Fruit fly (Drosophila melanogaster): ENCODE results near the gene Wwox.

Wwox gene

DNA sequence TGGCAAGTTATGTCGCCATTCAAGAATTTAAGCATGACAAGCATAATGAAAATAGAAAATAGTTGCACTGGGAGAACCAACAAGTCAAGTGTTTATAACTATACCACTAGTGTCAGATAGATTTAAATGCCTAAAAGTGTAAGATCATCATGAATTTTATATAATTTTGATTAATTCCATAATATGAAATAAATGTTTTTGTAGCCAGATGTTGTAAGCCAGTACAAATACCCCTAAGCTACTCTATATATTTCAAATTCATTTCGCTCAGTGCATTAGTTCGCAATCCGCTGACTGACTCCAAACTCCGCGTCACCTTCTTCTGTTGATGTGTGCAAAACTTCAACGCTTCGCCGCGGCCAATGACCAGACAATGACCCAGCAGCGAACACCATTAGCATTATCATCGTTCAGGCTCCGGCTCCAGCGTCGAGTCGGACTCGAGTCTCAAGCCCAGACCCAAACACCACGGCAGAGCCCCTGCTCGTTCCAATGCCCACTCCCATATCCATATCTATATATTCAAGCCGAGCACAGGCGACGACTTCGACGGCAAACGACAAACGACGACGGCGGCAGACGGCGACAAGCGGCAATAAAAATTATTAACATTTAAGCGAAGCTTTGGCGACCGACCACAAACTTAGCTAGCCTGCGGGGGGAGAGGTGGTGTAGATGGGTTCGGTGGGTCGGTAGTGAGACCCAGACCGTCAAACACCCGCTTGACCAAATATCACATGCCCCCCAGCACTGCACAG, 47.6 kb downstream of the Wwox start:
- TF ChIP-seq CG9948 (tag; optimal IDR thresholded peaks at IDR 0.05) (peak; percentile 13), CG10348 (GFP tag; IDR thresholded peaks at IDR 0.05) (no peak), CG12605 (GFP tag; IDR thresholded peaks at IDR 0.05) (no peak), rn (GFP tag; IDR thresholded peaks at IDR 0.05) (peak; percentile 43; the same call in 1 of the 2 replicates), CG8301 (tag; optimal IDR thresholded peaks at IDR 0.05) (peak; percentile 68), CG14655 (GFP tag; optimal IDR thresholded peaks at IDR 0.05) (peak; percentile 69), CG15710 (tag; optimal IDR thresholded peaks at IDR 0.05) (no peak), Pif1B (GFP tag; optimal IDR thresholded peaks at IDR 0.05) (peak; percentile 1), CG13204 (GFP tag; optimal IDR thresholded peaks at IDR 0.05) (peak; percentile 10), CG32121 (GFP tag; IDR thresholded peaks at IDR 0.05) (peak; percentile 53; the same call in 1 of the 2 replicates), Snoo (tag; optimal IDR thresholded peaks at IDR 0.05) (no peak), EcR (GFP tag; optimal IDR thresholded peaks at IDR 0.05) (peak; percentile 88), CG17806 (tag; optimal IDR thresholded peaks at IDR 0.05) (peak; percentile 14), CG4496 (GFP tag; IDR thresholded peaks at IDR 0.05) (peak; percentile 73; the same call in 2 of the 3 replicates), Pif1A (GFP tag; optimal IDR thresholded peaks at IDR 0.05) (peak; percentile 21), gl (tag; optimal IDR thresholded peaks at IDR 0.05) (peak; percentile 4), Ets98B (GFP tag; IDR thresholded peaks at IDR 0.05) (peak; percentile 69), D1 (tag; optimal IDR thresholded peaks at IDR 0.05) (no peak), CG8159 (tag; optimal IDR thresholded peaks at IDR 0.05) (no peak), CG34367 (tag; optimal IDR thresholded peaks at IDR 0.05) (no peak), fd96Ca (GFP tag; IDR thresholded peaks at IDR 0.05) (peak; percentile 42; the same call in 1 of the 3 replicates)

DNA sequence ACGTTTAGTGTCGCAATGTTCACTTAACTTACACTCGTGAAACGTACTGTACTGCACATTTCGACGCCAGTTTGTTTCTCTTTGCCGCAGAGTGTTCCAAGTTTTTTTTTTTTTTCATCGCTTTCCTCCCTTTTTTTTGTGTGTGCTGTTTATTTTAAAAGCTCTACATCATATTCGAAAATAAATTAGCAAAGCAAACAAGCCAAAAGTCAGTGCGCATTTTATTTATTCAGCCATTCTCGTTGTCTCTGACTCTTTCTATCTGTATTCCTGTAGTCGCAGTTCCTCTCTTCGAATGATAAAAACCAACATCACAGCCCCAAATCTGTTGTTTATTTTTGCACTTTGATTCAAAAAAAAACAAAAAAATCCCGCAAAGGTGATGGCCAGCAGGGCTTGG, 49.5 kb downstream of the Wwox start:
- TF ChIP-seq CG15710 (tag; optimal IDR thresholded peaks at IDR 0.05), result no peak
- TF ChIP-seq CG12605 (GFP tag; IDR thresholded peaks at IDR 0.05), result no peak
- no peak for TF ChIP-seq Pif1A (GFP tag; optimal IDR thresholded peaks at IDR 0.05)
- TF ChIP-seq gl (tag; optimal IDR thresholded peaks at IDR 0.05), result no peak
- no peak for TF ChIP-seq CG8301 (tag; optimal IDR thresholded peaks at IDR 0.05)
- no peak for TF ChIP-seq Pif1B (GFP tag; optimal IDR thresholded peaks at IDR 0.05)
- no peak for TF ChIP-seq CG14655 (GFP tag; optimal IDR thresholded peaks at IDR 0.05)
- no peak for TF ChIP-seq CG10348 (GFP tag; IDR thresholded peaks at IDR 0.05)
- no peak for TF ChIP-seq D1 (tag; optimal IDR thresholded peaks at IDR 0.05)
- TF ChIP-seq CG34367 (tag; optimal IDR thresholded peaks at IDR 0.05), result no peak
- no peak for TF ChIP-seq Snoo (tag; optimal IDR thresholded peaks at IDR 0.05)
- TF ChIP-seq rn (GFP tag; IDR thresholded peaks at IDR 0.05), result no peak
- no peak for TF ChIP-seq CG32121 (GFP tag; IDR thresholded peaks at IDR 0.05)
- no peak for TF ChIP-seq fd96Ca (GFP tag; IDR thresholded peaks at IDR 0.05)
- TF ChIP-seq CG4496 (GFP tag; IDR thresholded peaks at IDR 0.05), result no peak
- TF ChIP-seq CG8159 (tag; optimal IDR thresholded peaks at IDR 0.05), result no peak
- TF ChIP-seq CG13204 (GFP tag; optimal IDR thresholded peaks at IDR 0.05), result no peak

DNA sequence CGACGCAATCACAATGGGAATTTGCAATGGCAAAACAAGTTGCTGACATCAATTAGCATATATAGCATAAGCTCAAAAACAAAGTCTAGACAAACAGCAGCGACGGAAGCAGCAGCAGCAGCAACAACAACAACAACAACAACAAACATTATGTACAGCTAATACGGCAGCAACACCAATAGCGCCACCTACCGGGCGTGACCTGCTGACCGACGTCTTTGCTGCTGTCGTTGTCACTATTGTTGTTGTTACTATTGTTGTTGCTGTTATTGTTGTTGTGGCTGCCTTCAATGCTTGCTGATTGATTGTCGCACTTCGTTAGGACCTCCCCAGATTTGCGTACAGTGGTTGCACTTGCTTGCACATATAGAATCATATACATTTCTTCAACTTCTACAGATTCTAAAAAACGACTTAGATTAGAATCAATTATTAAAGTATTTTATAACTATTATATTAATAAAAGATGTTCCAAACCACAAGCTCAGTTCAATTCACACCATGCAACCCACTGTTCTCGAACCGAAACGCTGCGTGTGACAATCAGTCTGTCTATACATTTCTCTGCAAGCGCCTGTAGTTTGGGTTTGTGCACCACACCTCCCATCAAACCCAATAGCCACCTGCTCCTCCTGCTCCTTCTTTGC, 50.6 kb downstream of the Wwox start:
- no peak for TF ChIP-seq EcR (GFP tag; optimal IDR thresholded peaks at IDR 0.05)
- TF ChIP-seq D1 (tag; optimal IDR thresholded peaks at IDR 0.05), result no peak
- peak; percentile 68 for TF ChIP-seq CG14655 (GFP tag; optimal IDR thresholded peaks at IDR 0.05)
- peak; percentile 79 for TF ChIP-seq CG32121 (GFP tag; IDR thresholded peaks at IDR 0.05)
- TF ChIP-seq fd96Ca (GFP tag; IDR thresholded peaks at IDR 0.05), result peak; percentile 80
- TF ChIP-seq CG8159 (tag; optimal IDR thresholded peaks at IDR 0.05), result peak; percentile 7
- TF ChIP-seq CG10348 (GFP tag; IDR thresholded peaks at IDR 0.05), result no peak
- TF ChIP-seq Ets98B (GFP tag; IDR thresholded peaks at IDR 0.05), result peak; percentile 83
- TF ChIP-seq Pif1A (GFP tag; optimal IDR thresholded peaks at IDR 0.05), result peak; percentile 37
- TF ChIP-seq CG4496 (GFP tag; IDR thresholded peaks at IDR 0.05), result peak; percentile 72
- TF ChIP-seq CG15710 (tag; optimal IDR thresholded peaks at IDR 0.05), result no peak
- TF ChIP-seq CG34367 (tag; optimal IDR thresholded peaks at IDR 0.05), result no peak
- TF ChIP-seq CG9948 (tag; optimal IDR thresholded peaks at IDR 0.05), result peak; percentile 37
- TF ChIP-seq rn (GFP tag; IDR thresholded peaks at IDR 0.05), result 0 out of 2 replicates have a peak, but pooled peaks have one; percentile 7
- no peak for TF ChIP-seq Snoo (tag; optimal IDR thresholded peaks at IDR 0.05)
- TF ChIP-seq CG8301 (tag; optimal IDR thresholded peaks at IDR 0.05), result peak; percentile 52
- TF ChIP-seq CG13204 (GFP tag; optimal IDR thresholded peaks at IDR 0.05), result no peak
- no peak for TF ChIP-seq CG12605 (GFP tag; IDR thresholded peaks at IDR 0.05)
- peak; percentile 24 for TF ChIP-seq Pif1B (GFP tag; optimal IDR thresholded peaks at IDR 0.05)
- TF ChIP-seq CG17806 (tag; optimal IDR thresholded peaks at IDR 0.05), result peak; percentile 10
- no peak for TF ChIP-seq gl (tag; optimal IDR thresholded peaks at IDR 0.05)

DNA sequence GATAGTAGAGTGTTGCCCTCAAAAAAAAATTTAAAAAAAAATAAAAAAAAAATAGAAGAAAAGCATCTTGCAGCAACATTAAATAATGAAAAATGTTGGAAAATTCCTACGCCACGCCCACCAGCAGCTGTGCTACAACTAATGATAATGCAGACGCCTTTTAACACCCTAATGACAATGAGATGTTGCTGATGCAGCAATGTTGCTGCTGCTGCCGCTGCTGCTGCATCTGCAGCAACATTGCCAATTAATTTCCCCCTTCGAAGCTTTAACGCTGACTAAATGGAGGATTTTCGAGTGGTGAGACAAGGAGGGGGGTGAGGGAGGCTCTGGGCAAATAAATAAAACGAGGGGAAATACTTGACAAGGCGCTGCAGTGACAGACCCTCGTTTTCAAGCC, 51.7 kb downstream of the Wwox start:
- TF ChIP-seq EcR (GFP tag; optimal IDR thresholded peaks at IDR 0.05) (no peak), CG4496 (GFP tag; IDR thresholded peaks at IDR 0.05) (no peak), CG15710 (tag; optimal IDR thresholded peaks at IDR 0.05) (no peak), CG8301 (tag; optimal IDR thresholded peaks at IDR 0.05) (no peak), Snoo (tag; optimal IDR thresholded peaks at IDR 0.05) (no peak), CG12605 (GFP tag; IDR thresholded peaks at IDR 0.05) (no peak), D1 (tag; optimal IDR thresholded peaks at IDR 0.05) (no peak), Pif1B (GFP tag; optimal IDR thresholded peaks at IDR 0.05) (no peak), CG34367 (tag; optimal IDR thresholded peaks at IDR 0.05) (no peak), CG32121 (GFP tag; IDR thresholded peaks at IDR 0.05) (no peak), CG9948 (tag; optimal IDR thresholded peaks at IDR 0.05) (no peak)

DNA sequence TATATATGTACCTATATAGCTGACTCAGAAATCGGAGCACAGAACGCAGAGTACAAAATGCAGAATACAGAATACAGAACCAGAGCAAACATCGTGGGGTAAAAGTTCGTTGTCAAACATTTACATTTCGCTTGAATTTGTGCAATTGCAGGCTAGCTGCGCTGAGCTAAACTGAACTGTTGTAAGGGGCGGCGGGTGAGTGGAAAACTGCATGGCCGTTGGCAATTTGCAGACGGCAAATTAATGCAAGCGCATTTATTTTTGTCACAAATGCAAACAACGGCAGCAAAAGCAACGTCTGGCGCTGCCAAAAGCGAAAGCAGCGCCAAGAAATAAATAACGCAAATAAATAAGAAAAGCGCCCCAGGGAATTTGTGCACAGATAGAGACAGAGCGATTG, 52.2 kb downstream of the Wwox start:
- TF ChIP-seq Ets98B (GFP tag; IDR thresholded peaks at IDR 0.05), result no peak
- peak; percentile 45; the same call in 1 of the 2 replicates for TF ChIP-seq CG32121 (GFP tag; IDR thresholded peaks at IDR 0.05)
